Fruit fly (Drosophila melanogaster) whole organism: ENCODE data around the gene CG33107.

Source experiments
- CG8478 ChIP-seq: fragments of >200 bp; optimal IDR thresholded peaks from 2 replicates; lab custom pipeline; 2018; ENCODE audit warnings: inconsistent platforms
- Dll ChIP-seq: fragments of >200 bp; optimal IDR thresholded peaks from 2 replicates; lab custom pipeline; 2017
- EcR ChIP-seq, 2 experiments: fragments of >200 bp; optimal IDR thresholded peaks; 2 replicates each; lab custom pipeline; 2017; ENCODE audit warnings: missing biosample characterization in 2 of 2, missing genetic modification characterization in 2 of 2, missing genetic modification reagents in 2 of 2
- pan ChIP-seq: fragments of >200 bp; optimal IDR thresholded peaks from 2 replicates; lab custom pipeline; 2017
- psq ChIP-seq: fragments of >200 bp; optimal IDR thresholded peaks from 2 replicates; lab custom pipeline; 2017
- usp ChIP-seq: fragments of >200 bp; optimal IDR thresholded peaks from 2 replicates; lab custom pipeline; 2017; ENCODE audit warnings: missing biosample characterization, missing genetic modification characterization, mixed read lengths

CG33107 gene

DNA sequence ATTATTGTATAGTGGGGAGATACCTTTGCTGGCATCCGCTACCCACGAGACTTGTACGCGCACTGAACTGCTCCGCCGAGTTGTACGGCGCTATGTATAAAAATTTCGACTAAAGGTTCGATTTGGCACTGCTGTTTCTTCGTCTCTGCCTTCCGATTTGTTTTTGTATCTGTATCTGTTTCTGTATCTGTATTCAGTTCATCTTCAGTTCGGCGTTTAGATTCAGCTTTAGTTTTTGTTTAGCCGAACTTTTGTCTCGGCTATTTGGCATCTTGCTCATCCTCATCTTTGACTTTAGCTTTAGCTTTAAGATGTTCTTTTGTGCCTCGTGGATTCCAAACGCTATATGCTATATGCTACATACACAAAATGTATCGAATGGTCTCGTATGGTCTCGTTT is 22.0 kb downstream of the CG33107 start, which contains the start of gene sit:
sit (minus strand) TSS at position 71 of the 400 bp plus-strand sequence.
- TF ChIP-seq CG8478 (lab: Kevin White, UChicago) (no peak), pan (lab: Kevin White, UChicago) (no peak), usp (GFP tag; lab: Kevin White, UChicago) (no peak), psq (no peak), EcR (GFP tag; optimal IDR thresholded peaks at IDR 0.05; lab: Kevin White, UChicago) (no peak), Dll (lab: Kevin White, UChicago) (no peak)

DNA sequence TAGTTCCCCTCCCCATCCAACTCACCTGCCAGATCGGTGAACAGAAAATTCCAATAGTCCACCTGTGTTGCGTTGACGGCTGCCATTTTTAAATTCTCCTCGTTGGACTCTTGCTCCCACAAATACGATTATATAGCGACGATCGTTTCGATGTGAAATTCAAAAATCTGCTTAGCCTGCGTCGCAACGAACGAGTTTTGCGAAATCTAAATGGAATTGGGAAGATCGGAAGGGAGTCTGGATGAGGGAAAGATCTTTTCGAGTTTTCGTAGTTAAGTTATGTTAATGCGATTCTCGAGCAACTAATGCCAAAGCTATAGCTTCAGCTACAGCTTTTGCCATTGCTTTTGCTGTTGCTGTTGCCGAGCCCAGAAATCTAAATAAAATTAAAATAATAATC is 24.3 kb downstream of the CG33107 start:
- TF ChIP-seq pan (lab: Kevin White, UChicago) = no peak

DNA sequence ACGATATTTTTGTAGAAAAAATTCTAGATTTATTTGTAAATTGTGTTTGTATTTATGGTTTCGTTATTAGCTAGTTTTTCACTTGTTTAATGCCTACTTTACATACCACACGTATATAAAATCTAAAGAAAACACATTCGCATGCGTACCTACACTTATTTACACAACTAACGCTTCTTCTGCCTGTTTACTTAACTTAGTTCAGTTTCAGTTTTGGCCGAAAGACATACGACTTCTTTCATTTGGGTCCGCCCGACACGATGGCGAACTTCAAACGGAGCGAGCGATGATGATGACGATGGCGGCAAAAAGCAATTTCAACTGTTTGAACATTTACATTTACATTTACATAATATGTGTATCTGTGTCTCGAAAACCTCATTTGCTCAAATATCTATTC is 26.1 kb downstream of the CG33107 start:
- TF ChIP-seq pan (lab: Kevin White, UChicago) (no peak), usp (GFP tag; lab: Kevin White, UChicago) (no peak), CG8478 (lab: Kevin White, UChicago) (no peak), EcR (GFP tag; optimal IDR thresholded peaks at IDR 0.05; lab: Kevin White, UChicago) (no peak), Dll (lab: Kevin White, UChicago) (no peak), psq (no peak)

DNA sequence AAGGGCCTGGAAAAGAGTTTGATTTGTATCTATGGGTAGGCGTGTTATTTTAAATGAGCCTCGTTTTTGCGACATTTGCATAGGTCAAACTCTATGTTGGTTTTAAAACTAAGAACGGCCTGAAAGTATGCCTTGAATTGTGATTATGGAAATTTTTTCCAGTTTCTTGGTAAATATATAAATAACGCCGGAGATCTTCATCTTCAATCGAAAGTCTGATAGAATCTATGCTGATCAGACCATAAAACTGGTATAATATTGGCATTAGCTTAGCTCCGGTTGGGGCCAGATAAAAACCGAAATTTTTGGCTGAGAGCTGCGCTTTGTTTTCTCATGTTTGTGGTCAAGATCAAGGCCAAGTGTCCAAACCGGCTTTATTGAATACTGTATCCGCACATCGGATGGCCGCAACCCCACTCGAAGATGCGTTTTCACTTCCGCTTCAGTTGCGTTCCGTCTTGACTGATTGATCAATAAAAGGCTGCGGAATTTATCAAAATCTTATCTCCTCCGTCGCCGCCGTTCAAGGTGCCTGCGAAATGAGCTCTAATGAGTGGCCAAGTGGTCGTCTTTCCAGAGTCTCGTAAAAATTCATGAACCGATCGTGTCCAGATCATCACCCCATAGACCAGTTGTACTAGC is 27.3 kb downstream of the CG33107 start:
- no peak for TF ChIP-seq CG8478 (lab: Kevin White, UChicago)
- no peak for TF ChIP-seq usp (GFP tag; lab: Kevin White, UChicago)
- no peak for TF ChIP-seq Dll (lab: Kevin White, UChicago)
- TF ChIP-seq pan (lab: Kevin White, UChicago) = no peak
- no peak for TF ChIP-seq psq
- no peak for TF ChIP-seq EcR (GFP tag; optimal IDR thresholded peaks at IDR 0.05; lab: Kevin White, UChicago)

DNA sequence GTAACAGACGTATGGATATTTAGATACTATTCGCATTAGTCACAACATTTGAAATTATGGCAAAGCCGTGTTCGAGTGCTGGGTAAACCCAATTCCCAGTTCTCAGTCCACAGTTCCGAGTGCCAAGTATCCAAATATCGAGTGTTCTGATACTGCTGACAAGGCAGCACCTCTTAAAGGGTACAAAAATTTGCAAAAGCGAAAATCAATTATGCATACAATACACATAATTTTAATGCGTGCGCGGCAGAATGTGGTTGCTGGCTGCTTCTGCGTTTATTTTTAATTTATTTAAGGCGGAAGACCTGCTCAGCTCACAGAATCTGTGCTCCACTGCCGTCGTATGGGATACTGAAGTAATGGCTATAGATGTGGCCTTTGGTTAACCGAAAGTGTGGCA is 31.8 kb downstream of the CG33107 start:
- TF ChIP-seq CG8478 (lab: Kevin White, UChicago) (no peak), EcR (GFP tag; optimal IDR thresholded peaks at IDR 0.05; lab: Kevin White, UChicago) (no peak), psq (no peak), pan (lab: Kevin White, UChicago) (no peak), Dll (lab: Kevin White, UChicago) (no peak), usp (GFP tag; lab: Kevin White, UChicago) (no peak)

DNA sequence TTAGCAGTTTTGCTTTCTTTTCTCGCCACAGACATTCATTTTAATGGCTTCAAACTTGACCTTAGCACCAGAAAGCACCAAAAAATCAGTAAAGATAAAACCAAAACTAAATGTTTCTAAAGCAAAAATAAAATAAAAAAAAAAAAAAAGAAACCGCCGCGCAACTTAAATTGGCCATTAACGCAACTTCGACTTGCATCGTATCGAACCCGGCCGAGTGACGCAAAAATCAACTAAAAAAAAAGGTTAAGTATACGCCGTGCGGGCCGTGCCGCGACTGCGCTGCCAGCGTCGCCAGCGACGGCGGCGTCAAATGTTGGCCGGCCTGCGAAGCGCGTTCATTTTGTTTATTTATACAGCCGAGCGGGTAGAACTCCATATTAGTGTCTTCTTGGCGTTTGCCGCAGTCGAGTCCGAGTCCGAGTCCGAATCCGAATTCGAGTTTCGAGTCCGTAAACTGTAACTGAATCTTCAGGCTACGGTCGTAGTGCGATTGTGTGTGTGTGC is 34.2 kb downstream of the CG33107 start, which contains the start of gene bond:
bond (plus strand) TSS at position 375 of the 507 bp plus-strand sequence.
- TF ChIP-seq EcR (GFP tag; optimal IDR thresholded peaks at IDR 0.05; lab: Kevin White, UChicago) (no peak), usp (GFP tag; lab: Kevin White, UChicago) (no peak)

DNA sequence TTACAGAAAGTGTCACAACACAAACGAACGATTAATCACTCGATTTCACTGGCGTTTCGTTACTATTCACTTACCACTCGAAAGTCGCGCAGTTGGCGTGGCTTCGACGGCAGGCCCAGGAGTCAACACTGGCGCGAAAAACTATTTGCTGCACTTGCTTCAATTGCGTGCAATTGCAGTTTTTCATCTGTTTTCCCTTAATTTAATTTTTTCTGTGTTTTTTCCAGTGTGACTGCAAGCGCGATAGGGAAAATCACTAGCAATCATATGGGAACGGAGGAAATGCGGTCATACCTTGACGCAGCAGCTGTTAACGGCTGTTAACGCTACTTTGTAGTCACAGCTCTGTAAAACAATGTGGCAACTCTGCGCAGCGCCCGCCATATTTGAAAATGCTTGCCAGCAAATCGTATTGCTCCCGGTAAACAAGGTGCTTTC is 36.9 kb downstream of the CG33107 start, which contains the start of gene AdipoR:
AdipoR (minus strand) TSS at position 262 of the 438 bp plus-strand sequence.
- no peak for TF ChIP-seq pan (lab: Kevin White, UChicago)
- no peak for TF ChIP-seq EcR (GFP tag; optimal IDR thresholded peaks at IDR 0.05; lab: Kevin White, UChicago)
- no peak for TF ChIP-seq psq
- no peak for TF ChIP-seq usp (GFP tag; lab: Kevin White, UChicago)
- TF ChIP-seq CG8478 (lab: Kevin White, UChicago) = no peak
- no peak for TF ChIP-seq Dll (lab: Kevin White, UChicago)

DNA sequence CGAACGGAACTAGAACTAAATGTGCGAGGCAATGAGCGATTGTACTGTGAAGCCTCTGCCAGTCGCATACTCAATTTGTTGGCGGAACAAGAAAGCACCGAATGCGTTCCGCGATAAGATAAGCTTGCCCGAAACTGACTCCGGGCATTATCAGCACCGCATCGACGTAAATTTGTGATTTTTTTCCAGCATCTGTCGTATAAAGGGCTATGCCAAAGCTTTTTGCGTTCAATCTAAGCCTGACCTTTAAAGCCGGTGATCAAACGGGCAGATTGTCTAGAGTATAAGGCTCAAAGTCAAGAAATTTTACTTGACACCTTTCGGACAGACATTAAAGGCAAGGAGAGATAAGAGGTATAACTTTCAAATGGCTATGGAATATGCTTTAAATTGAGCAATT is 38.5 kb downstream of the CG33107 start:
- no peak for TF ChIP-seq psq
- no peak for TF ChIP-seq pan (lab: Kevin White, UChicago)
- no peak for TF ChIP-seq usp (GFP tag; lab: Kevin White, UChicago)
- TF ChIP-seq Dll (lab: Kevin White, UChicago) = no peak
- TF ChIP-seq EcR (GFP tag; optimal IDR thresholded peaks at IDR 0.05; lab: Kevin White, UChicago) = no peak
- TF ChIP-seq CG8478 (lab: Kevin White, UChicago) = no peak

DNA sequence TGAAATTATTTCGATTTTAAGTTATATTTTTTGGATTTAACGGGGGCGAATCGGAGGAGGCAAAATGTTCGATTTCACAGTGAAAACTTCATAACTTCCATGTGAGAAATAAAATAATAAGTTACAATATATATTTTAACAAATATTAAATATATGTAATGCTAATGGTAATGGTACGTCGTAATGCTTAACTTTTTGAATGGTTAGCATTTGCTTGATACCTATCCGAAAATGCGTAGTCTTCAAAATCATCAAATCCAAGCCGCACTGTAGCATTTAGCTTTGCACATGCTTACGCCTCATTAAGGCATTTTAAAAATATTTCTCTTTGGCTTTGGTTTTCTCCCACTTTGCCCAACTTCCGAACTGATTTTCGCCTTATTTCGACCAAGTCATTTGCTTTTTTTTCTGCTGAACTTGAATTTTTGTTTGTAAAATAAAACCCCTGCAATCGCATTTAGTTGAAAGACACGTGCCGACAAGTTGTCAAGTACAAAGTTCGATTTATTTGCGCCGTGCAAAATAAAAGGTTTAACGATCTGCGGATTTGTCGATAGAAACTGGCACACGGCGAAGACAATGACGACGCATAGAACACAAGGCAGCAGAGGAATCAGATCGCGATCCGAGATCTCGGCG is 41.6 kb downstream of the CG33107 start:
- TF ChIP-seq psq = no peak
- no peak for TF ChIP-seq Dll (lab: Kevin White, UChicago)
- no peak for TF ChIP-seq pan (lab: Kevin White, UChicago)
- TF ChIP-seq CG8478 (lab: Kevin White, UChicago) = no peak
- no peak for TF ChIP-seq usp (GFP tag; lab: Kevin White, UChicago)
- no peak for TF ChIP-seq EcR (GFP tag; optimal IDR thresholded peaks at IDR 0.05; lab: Kevin White, UChicago)

DNA sequence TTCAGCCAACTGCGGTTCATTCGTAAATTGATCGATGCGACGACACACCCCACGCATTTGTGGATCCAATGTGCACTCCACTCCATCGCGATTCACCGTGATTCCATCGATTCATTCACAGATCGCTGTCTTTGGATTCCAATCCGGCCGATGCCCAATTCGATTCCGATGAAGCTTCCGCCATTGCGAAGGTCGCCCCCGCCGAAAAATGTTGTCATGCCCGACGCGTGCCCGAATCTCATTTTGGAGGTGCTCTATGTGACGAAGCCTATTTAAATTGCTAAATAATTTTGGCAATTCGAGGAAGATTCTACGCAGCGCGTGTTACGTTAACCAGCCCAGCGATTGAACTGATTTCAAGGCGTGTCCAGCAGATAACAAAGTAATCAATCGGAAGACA is 43.8 kb downstream of the CG33107 start:
- TF ChIP-seq CG8478 (lab: Kevin White, UChicago) = no peak
- no peak for TF ChIP-seq psq
- no peak for TF ChIP-seq pan (lab: Kevin White, UChicago)
- no peak for TF ChIP-seq usp (GFP tag; lab: Kevin White, UChicago)
- no peak for TF ChIP-seq EcR (GFP tag; optimal IDR thresholded peaks at IDR 0.05; lab: Kevin White, UChicago)
- TF ChIP-seq Dll (lab: Kevin White, UChicago) = no peak

DNA sequence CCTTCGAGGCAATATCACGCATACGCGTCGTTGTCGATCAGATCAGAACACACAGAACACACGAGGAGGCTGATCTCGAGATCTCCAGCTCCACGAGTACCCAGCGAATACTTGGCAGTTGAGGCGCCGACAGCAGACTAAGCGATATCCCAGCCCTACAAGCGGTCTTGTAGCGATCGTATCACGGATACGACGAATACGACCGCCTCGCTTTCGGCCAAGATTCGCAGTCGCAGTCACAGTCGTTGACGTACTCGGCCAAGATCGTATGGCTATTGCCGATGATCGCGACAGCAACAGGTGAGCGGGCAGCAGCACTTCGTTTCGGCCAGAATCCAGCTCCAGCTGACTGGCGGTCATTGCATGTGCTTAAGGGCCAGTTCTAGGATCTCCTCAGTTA is 44.8 kb downstream of the CG33107 start, which contains the start of gene CG5326:
CG5326 (minus strand) TSS at position 158 of the 400 bp plus-strand sequence.
- TF ChIP-seq usp (GFP tag; lab: Kevin White, UChicago) = no peak
- no peak for TF ChIP-seq psq
- no peak for TF ChIP-seq pan (lab: Kevin White, UChicago)
- TF ChIP-seq Dll (lab: Kevin White, UChicago) = no peak
- TF ChIP-seq CG8478 (lab: Kevin White, UChicago) = no peak
- TF ChIP-seq EcR (GFP tag; optimal IDR thresholded peaks at IDR 0.05; lab: Kevin White, UChicago) = no peak
